Fruit fly (Drosophila melanogaster) whole organism, embryonic: ENCODE data around the gene SrpRbeta.

ENCODE experiments used
- Atf6 ChIP-seq: fragments of 200-800 bp; sonication (Bioruptor generic); IDR thresholded peaks from 2 replicates; pipeline ENCODE4 v1.3.6; 2022; ENCODE audit warnings: missing biosample characterization, missing genetic modification characterization
- Bgb ChIP-seq: fragments of 200-800 bp; sonication (Bioruptor generic); IDR thresholded peaks from 2 replicates; pipeline ENCODE4 v1.3.6; 2022; ENCODE audit warnings: missing biosample characterization, missing genetic modification characterization; ENCODE audit not compliant: partially characterized antibody
- BtbVII ChIP-seq: fragments of 200-800 bp; sonication (Bioruptor generic); optimal IDR thresholded peaks from 3 replicates; lab custom pipeline; 2017; ENCODE audit warnings: missing biosample characterization, mild to moderate bottlenecking, missing genetic modification characterization
- CG10979 ChIP-seq: fragments of 200-800 bp; sonication (Bioruptor generic); optimal IDR thresholded peaks from 2 replicates; lab custom pipeline; 2018; ENCODE audit warnings: missing biosample characterization, mild to moderate bottlenecking, missing genetic modification characterization, moderate library complexity
- CG12236 ChIP-seq: fragments of 200-800 bp; sonication (Bioruptor generic); optimal IDR thresholded peaks from 2 replicates; lab custom pipeline; 2016; ENCODE audit warnings: missing biosample characterization, missing genetic modification characterization
- CG1233 ChIP-seq: fragments of 200-800 bp; sonication (Bioruptor generic); optimal IDR thresholded peaks from 4 replicates; lab custom pipeline; 2018; ENCODE audit warnings: missing biosample characterization, mild to moderate bottlenecking, missing genetic modification characterization
- CG14441 ChIP-seq: fragments of 200-800 bp; sonication (Bioruptor generic); IDR thresholded peaks from 2 replicates; pipeline ENCODE4 v1.3.6; 2022; ENCODE audit warnings: missing biosample characterization, missing genetic modification characterization
- CG14710 ChIP-seq: fragments of 200-800 bp; sonication (Bioruptor generic); optimal IDR thresholded peaks from 3 replicates; lab custom pipeline; 2019; ENCODE audit warnings: missing biosample characterization, mild to moderate bottlenecking, missing genetic modification characterization, moderate library complexity
- CG1529 ChIP-seq: fragments of 200-800 bp; sonication (Bioruptor generic); optimal IDR thresholded peaks from 3 replicates; lab custom pipeline; 2018; ENCODE audit warnings: missing biosample characterization, missing genetic modification characterization
- CG1603 ChIP-seq: fragments of 200-800 bp; sonication (Bioruptor generic); optimal IDR thresholded peaks from 2 replicates; lab custom pipeline; 2019; ENCODE audit warnings: missing biosample characterization, mild to moderate bottlenecking, missing genetic modification characterization, moderate library complexity
- CG2202 ChIP-seq: fragments of 200-800 bp; sonication (Bioruptor generic); optimal IDR thresholded peaks from 2 replicates; lab custom pipeline; 2018; ENCODE audit warnings: missing biosample characterization, mild to moderate bottlenecking, missing genetic modification characterization
- CG3838 ChIP-seq: fragments of 200-800 bp; sonication (Bioruptor generic); optimal IDR thresholded peaks from 3 replicates; lab custom pipeline; 2016; ENCODE audit warnings: missing biosample characterization, missing genetic modification characterization
- CG6654 ChIP-seq: fragments of 200-800 bp; sonication (Bioruptor generic); optimal IDR thresholded peaks from 2 replicates; lab custom pipeline; 2017; ENCODE audit warnings: missing biosample characterization, mild to moderate bottlenecking, missing genetic modification characterization
- CG6813 ChIP-seq: fragments of 200-800 bp; sonication (Bioruptor generic); optimal IDR thresholded peaks from 2 replicates; lab custom pipeline; 2017; ENCODE audit warnings: missing biosample characterization, missing genetic modification characterization, mild to moderate bottlenecking, moderate library complexity, missing genetic modification reagents
- CG7556 ChIP-seq: fragments of 200-800 bp; sonication (Bioruptor generic); optimal IDR thresholded peaks from 2 replicates; lab custom pipeline; 2017; ENCODE audit warnings: missing biosample characterization, mild to moderate bottlenecking, missing genetic modification characterization
- CG7928 ChIP-seq: fragments of 200-800 bp; sonication (Bioruptor generic); optimal IDR thresholded peaks from 2 replicates; lab custom pipeline; 2017; ENCODE audit warnings: missing biosample characterization, mild to moderate bottlenecking, missing genetic modification characterization
- Dfd ChIP-seq, 2 experiments: fragments of >200 bp; optimal IDR thresholded peaks; 2 replicates each; lab custom pipeline; 2017; ENCODE audit warnings: missing biosample characterization in 2 of 2, missing genetic modification characterization in 2 of 2
- Dip3 ChIP-seq: fragments of 200-800 bp; sonication (Bioruptor generic); optimal IDR thresholded peaks from 3 replicates; lab custom pipeline; 2016; ENCODE audit warnings: missing biosample characterization, missing genetic modification characterization
- Dp ChIP-seq: fragments of 200-800 bp; sonication (Bioruptor generic); optimal IDR thresholded peaks from 2 replicates; lab custom pipeline; 2018; ENCODE audit warnings: missing biosample characterization, mild to moderate bottlenecking, missing genetic modification characterization, moderate library complexity
- E2f1 ChIP-seq: fragments of 200-800 bp; sonication (Bioruptor generic); IDR thresholded peaks from 2 replicates; pipeline ENCODE4 v1.3.6; 2022; ENCODE audit warnings: missing biosample characterization, missing genetic modification characterization
- Gsc ChIP-seq: fragments of 200-800 bp; sonication (Bioruptor generic); IDR thresholded peaks from 2 replicates; pipeline ENCODE4 v1.3.6; 2022; ENCODE audit warnings: missing biosample characterization, missing genetic modification characterization
- Hr39 ChIP-seq: fragments of >200 bp; optimal IDR thresholded peaks from 2 replicates; lab custom pipeline; 2017
- Hr78 ChIP-seq, 2 experiments: fragments of 200-800 bp in 1 of 2; fragments of >200 bp in 1 of 2; sonication (Bioruptor generic) in 1 of 2; optimal IDR thresholded peaks; 2 replicates each; lab custom pipeline; 2017 to 2019; ENCODE audit warnings: missing biosample characterization in 2 of 2, missing genetic modification characterization in 2 of 2, mild to moderate bottlenecking in 1 of 2, moderate library complexity in 1 of 2
- Ptx1 ChIP-seq: fragments of 200-800 bp; sonication (Bioruptor generic); IDR thresholded peaks from 2 replicates; pipeline ENCODE4 v1.3.6; 2022; ENCODE audit warnings: missing biosample characterization, missing genetic modification characterization
- Usf ChIP-seq: fragments of 200-800 bp; sonication (Bioruptor generic); optimal IDR thresholded peaks from 2 replicates; lab custom pipeline; 2017; ENCODE audit warnings: missing genotype, missing biosample characterization, missing genetic modification characterization
- YL-1 ChIP-seq: fragments of 200-800 bp; sonication (Bioruptor generic); optimal IDR thresholded peaks from 3 replicates; lab custom pipeline; 2017; ENCODE audit warnings: missing biosample characterization, mild to moderate bottlenecking, missing genetic modification characterization
- amos ChIP-seq: fragments of 200-800 bp; sonication (Bioruptor generic); IDR thresholded peaks from 2 replicates; pipeline ENCODE4 v1.3.6; 2022; ENCODE audit warnings: missing biosample characterization, missing genetic modification characterization; ENCODE audit not compliant: partially characterized antibody
- bbx ChIP-seq: fragments of 200-800 bp; sonication (Bioruptor generic); IDR thresholded peaks from 2 replicates; pipeline ENCODE4 v1.3.6; 2022; ENCODE audit warnings: missing biosample characterization, missing genetic modification characterization; ENCODE audit not compliant: partially characterized antibody
- cad ChIP-seq: fragments of >200 bp; optimal IDR thresholded peaks from 2 replicates; lab custom pipeline; 2017; ENCODE audit warnings: missing biosample characterization, missing genetic modification characterization
- cg ChIP-seq: fragments of 200-800 bp; sonication (Bioruptor generic); optimal IDR thresholded peaks from 3 replicates; lab custom pipeline; 2019; ENCODE audit warnings: missing biosample characterization, mild to moderate bottlenecking, missing genetic modification characterization, moderate library complexity
- chinmo ChIP-seq: fragments of 200-800 bp; sonication (Bioruptor generic); IDR thresholded peaks from 4 replicates; pipeline ENCODE4 v1.3.6; 2022; ENCODE audit warnings: missing biosample characterization, missing genetic modification characterization; ENCODE audit not compliant: partially characterized antibody
- corto ChIP-seq: fragments of 200-800 bp; sonication (Bioruptor generic); optimal IDR thresholded peaks from 2 replicates; lab custom pipeline; 2016; ENCODE audit warnings: missing biosample characterization, mild to moderate bottlenecking, missing genetic modification characterization, moderate library complexity
- crol ChIP-seq: fragments of 200-800 bp; sonication (Bioruptor generic); IDR thresholded peaks from 2 replicates; pipeline ENCODE4 v1.3.6; 2022; ENCODE audit warnings: missing biosample characterization, missing genetic modification characterization
- danr ChIP-seq: fragments of 200-800 bp; sonication (Bioruptor generic); IDR thresholded peaks from 2 replicates; pipeline ENCODE4 v1.3.6; 2022; ENCODE audit warnings: missing biosample characterization, missing genetic modification characterization
- disco-r ChIP-seq: fragments of 200-800 bp; sonication (Bioruptor generic); optimal IDR thresholded peaks from 2 replicates; lab custom pipeline; 2016; ENCODE audit warnings: missing biosample characterization, missing genetic modification characterization
- en ChIP-seq: fragments of 200-800 bp; sonication (Bioruptor generic); optimal IDR thresholded peaks from 2 replicates; lab custom pipeline; 2016; ENCODE audit warnings: missing biosample characterization, missing genetic modification characterization
- exex ChIP-seq: fragments of 200-800 bp; sonication (Bioruptor generic); optimal IDR thresholded peaks from 4 replicates; lab custom pipeline; 2018; ENCODE audit warnings: missing biosample characterization, mild to moderate bottlenecking, missing genetic modification characterization, moderate library complexity
- fd102C ChIP-seq: fragments of 200-800 bp; sonication (Bioruptor generic); optimal IDR thresholded peaks from 2 replicates; lab custom pipeline; 2018; ENCODE audit warnings: missing biosample characterization, mild to moderate bottlenecking, missing genetic modification characterization, moderate library complexity
- fru ChIP-seq: fragments of >200 bp; optimal IDR thresholded peaks from 2 replicates; lab custom pipeline; 2017
- kay ChIP-seq: fragments of 200-800 bp; sonication (Bioruptor generic); optimal IDR thresholded peaks from 2 replicates; lab custom pipeline; 2016; ENCODE audit warnings: missing biosample characterization, missing genetic modification characterization
- maf-S ChIP-seq: fragments of 200-800 bp; sonication (Bioruptor generic); optimal IDR thresholded peaks from 2 replicates; lab custom pipeline; 2016; ENCODE audit warnings: missing biosample characterization, missing genetic modification characterization
- nerfin-1 ChIP-seq: fragments of 200-800 bp; sonication (Bioruptor generic); optimal IDR thresholded peaks from 3 replicates; lab custom pipeline; 2019; ENCODE audit warnings: missing biosample characterization, mild to moderate bottlenecking, missing genetic modification characterization, moderate library complexity
- p53 ChIP-seq: fragments of 200-800 bp; sonication (Bioruptor generic); optimal IDR thresholded peaks from 2 replicates; lab custom pipeline; 2016; ENCODE audit warnings: missing biosample characterization, missing genetic modification characterization
- pfk ChIP-seq: fragments of 200-800 bp; sonication (Bioruptor generic); optimal IDR thresholded peaks from 2 replicates; lab custom pipeline; 2018; ENCODE audit warnings: missing biosample characterization, mild to moderate bottlenecking, missing genetic modification characterization, moderate library complexity
- prd ChIP-seq, 3 experiments: fragments of >200 bp in 2 of 3; fragments of 200-800 bp in 1 of 3; sonication (Bioruptor generic) in 1 of 3; optimal IDR thresholded peaks in 2 of 3; IDR thresholded peaks in 1 of 3; 2 replicates in 2 of 3; 3 replicates in 1 of 3; pipeline versions ENCODE4 v1.3.6 to Lab custom; 2017 to 2022; ENCODE audit warnings: missing biosample characterization in 1 of 3, missing genetic modification characterization in 1 of 3
- ro ChIP-seq: fragments of 200-800 bp; sonication (Bioruptor generic); IDR thresholded peaks from 2 replicates; pipeline ENCODE4 v1.3.6; 2022; ENCODE audit warnings: missing biosample characterization, missing genetic modification characterization
- so ChIP-seq: fragments of 200-800 bp; sonication (Bioruptor generic); IDR thresholded peaks from 3 replicates; pipeline ENCODE4 v1.3.6; 2022; ENCODE audit warnings: missing biosample characterization, missing genetic modification characterization
- trh ChIP-seq: fragments of 200-800 bp; sonication (Bioruptor generic); optimal IDR thresholded peaks from 2 replicates; lab custom pipeline; 2016; ENCODE audit warnings: missing biosample characterization, missing genetic modification characterization
- unc-4 ChIP-seq: fragments of 200-800 bp; sonication (Bioruptor generic); IDR thresholded peaks from 2 replicates; pipeline ENCODE4 v1.3.6; 2022; ENCODE audit warnings: missing biosample characterization, missing genetic modification characterization; ENCODE audit not compliant: partially characterized antibody
- zfh2 ChIP-seq: fragments of 200-800 bp; sonication (Bioruptor generic); optimal IDR thresholded peaks from 2 replicates; lab custom pipeline; 2016; ENCODE audit warnings: missing biosample characterization, missing genetic modification characterization

SrpRbeta gene

DNA sequence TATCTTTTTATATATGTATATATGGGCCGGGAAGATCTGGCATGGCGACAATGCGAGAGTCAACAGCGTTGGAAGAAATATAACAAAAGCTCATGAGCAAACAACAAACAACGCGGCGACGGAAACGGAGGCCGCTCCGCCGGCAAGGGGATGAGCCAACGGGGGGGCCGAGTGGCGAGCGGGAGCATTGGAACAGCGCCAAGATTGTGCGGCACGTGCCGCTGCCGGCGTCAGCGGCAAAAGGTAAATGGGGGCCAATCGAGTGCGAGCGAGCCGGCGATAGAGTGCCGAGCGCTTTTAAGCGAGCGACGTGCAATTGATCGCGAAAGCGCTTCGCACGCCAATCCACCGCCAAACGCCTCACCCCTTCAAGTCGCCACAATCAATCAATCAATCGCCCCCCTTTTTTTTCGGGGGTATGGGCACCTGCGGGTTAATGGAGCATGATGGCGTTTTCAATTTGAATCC lies 23.5 kb downstream of the SrpRbeta start:
- peak; percentile 34 for TF ChIP-seq CG6654 (GFP tag; lab: Kevin White, UChicago)
- no peak for TF ChIP-seq cg (GFP tag; lab: Kevin White, UChicago)
- peak; percentile 21 for TF ChIP-seq CG10979 (tag; lab: Kevin White, UChicago)
- TF ChIP-seq Dp (GFP tag; lab: Kevin White, UChicago) = no peak
- peak; percentile 82 for TF ChIP-seq BtbVII (GFP tag; lab: Kevin White, UChicago)
- TF ChIP-seq disco-r (GFP tag; lab: Kevin White, UChicago) = no peak
- TF ChIP-seq CG3838 (GFP tag; lab: Kevin White, UChicago) = peak; percentile 16
- peak; percentile 48 for TF ChIP-seq YL-1 (GFP tag; lab: Kevin White, UChicago)
- peak; percentile 67 for TF ChIP-seq Atf6 (GFP tag; lab: Robert Waterston, UW)
- no peak for TF ChIP-seq Dip3
- TF ChIP-seq Hr78 (GFP tag; optimal IDR thresholded peaks at IDR 0.05; lab: Kevin White, UChicago) = peak in 1 of 2 experiments; percentile 82
- no peak for TF ChIP-seq en (GFP tag; lab: Kevin White, UChicago)
- TF ChIP-seq corto (GFP tag; lab: Kevin White, UChicago) = no peak
- TF ChIP-seq CG7556 (GFP tag; lab: Kevin White, UChicago) = peak; percentile 64
- no peak for TF ChIP-seq CG12236 (GFP tag; lab: Kevin White, UChicago)
- no peak for TF ChIP-seq trh (GFP tag; lab: Kevin White, UChicago)
- peak; percentile 76 for TF ChIP-seq CG1529
- TF ChIP-seq Hr39 = no peak
- TF ChIP-seq danr (GFP tag; lab: Robert Waterston, UW) = no peak
- peak; percentile 61 for TF ChIP-seq CG2202
- peak; percentile 38 for TF ChIP-seq exex (tag; lab: Kevin White, UChicago)
- TF ChIP-seq bbx (GFP tag; lab: Robert Waterston, UW) = no peak; the same call in 1 of the 2 replicates
- peak; percentile 95 for TF ChIP-seq chinmo (GFP tag; lab: Robert Waterston, UW)
- no peak for TF ChIP-seq zfh2 (GFP tag; lab: Kevin White, UChicago)
- peak; percentile 4 for TF ChIP-seq maf-S (GFP tag; lab: Kevin White, UChicago)
- peak; percentile 88 for TF ChIP-seq CG6813 (GFP tag; lab: Kevin White, UChicago)
- peak; percentile 36 for TF ChIP-seq Usf
- peak; percentile 39 for TF ChIP-seq CG14710 (tag; lab: Kevin White, UChicago)
- TF ChIP-seq kay = peak; percentile 51
- TF ChIP-seq cad (GFP tag; lab: Kevin White, UChicago) = no peak
- no peak for TF ChIP-seq Dfd (GFP tag; optimal IDR thresholded peaks at IDR 0.05; lab: Kevin White, UChicago)
- no peak; the same call in 1 of the 2 replicates for TF ChIP-seq Bgb
- peak; percentile 21 for TF ChIP-seq CG1603
- peak; percentile 97 for TF ChIP-seq crol (GFP tag; lab: Robert Waterston, UW)
- TF ChIP-seq fd102C (GFP tag; lab: Kevin White, UChicago) = no peak
- TF ChIP-seq unc-4 (GFP tag; lab: Robert Waterston, UW) = no peak
- TF ChIP-seq amos (GFP tag; lab: Robert Waterston, UW) = peak; percentile 35; the same call in 1 of the 2 replicates
- no peak for TF ChIP-seq Ptx1
- no peak for TF ChIP-seq ro (GFP tag; lab: Robert Waterston, UW)
- TF ChIP-seq E2f1 (GFP tag; lab: Robert Waterston, UW) = no peak; the same call in 1 of the 2 replicates
- TF ChIP-seq CG7928 (GFP tag; lab: Kevin White, UChicago) = peak; percentile 61
- peak; percentile 50 for TF ChIP-seq nerfin-1
- peak; percentile 74; the same call in 2 of the 3 replicates for TF ChIP-seq so (GFP tag; lab: Robert Waterston, UW)
- peak; percentile 46 for TF ChIP-seq pfk
- TF ChIP-seq prd (optimal IDR thresholded peaks at IDR 0.05; lab: Kevin White, UChicago) = no peak
- TF ChIP-seq prd (GFP tag; IDR thresholded peaks at IDR 0.05; lab: Robert Waterston, UW) = peak; percentile 40; the same call in 1 of the 3 replicates
- TF ChIP-seq fru (lab: Kevin White, UChicago) = no peak
- TF ChIP-seq p53 (GFP tag; lab: Kevin White, UChicago) = no peak
- TF ChIP-seq Gsc = no peak
- peak; percentile 77 for TF ChIP-seq CG1233 (GFP tag; lab: Kevin White, UChicago)
- TF ChIP-seq CG14441 = peak; percentile 29; the same call in 1 of the 2 replicates
